Worm (Caenorhabditis elegans): ENCODE measurements around the gene R07A4.2.
A peak's percentile ranks its signal among the peaks of the same experiment; 100 is the strongest.

R07A4.2 gene

DNA sequence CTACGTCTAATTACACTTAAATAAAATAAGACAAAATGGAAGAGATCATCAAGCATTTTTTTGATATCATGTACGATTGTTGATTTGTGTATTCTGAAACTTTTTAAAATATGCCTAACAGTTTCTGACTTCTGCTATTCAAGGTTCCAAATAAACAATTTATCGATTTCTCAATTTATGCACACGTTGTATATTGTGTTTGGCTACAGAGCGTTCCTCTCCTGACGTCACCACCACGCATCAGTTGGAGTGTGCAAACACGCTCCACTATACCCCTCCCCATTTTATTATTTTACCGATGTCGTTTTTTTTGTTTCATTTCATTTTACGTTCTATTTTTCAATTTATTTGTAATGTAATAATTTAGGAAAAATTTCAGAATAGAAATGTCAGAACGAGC is 51.4 kb downstream of the R07A4.2 start, which contains the start of gene plpp-1.3:
plpp-1.3 (plus strand) TSS at position 380 of the 400 bp plus-strand sequence.
- no peak for TF ChIP-seq rec-8 (tag; optimal IDR thresholded peaks at IDR 0.05)
- peak; percentile 45; the same call in 1 of the 2 replicates for TF ChIP-seq mcd-1 (GFP tag; IDR thresholded peaks at IDR 0.05)
- TF ChIP-seq nhr-80 (tag; optimal IDR thresholded peaks at IDR 0.05), result peak; percentile 34

Measured in whole organism, young adult.